Worm (Caenorhabditis elegans): ENCODE results near the gene acr-3.

Gene acr-3

DNA sequence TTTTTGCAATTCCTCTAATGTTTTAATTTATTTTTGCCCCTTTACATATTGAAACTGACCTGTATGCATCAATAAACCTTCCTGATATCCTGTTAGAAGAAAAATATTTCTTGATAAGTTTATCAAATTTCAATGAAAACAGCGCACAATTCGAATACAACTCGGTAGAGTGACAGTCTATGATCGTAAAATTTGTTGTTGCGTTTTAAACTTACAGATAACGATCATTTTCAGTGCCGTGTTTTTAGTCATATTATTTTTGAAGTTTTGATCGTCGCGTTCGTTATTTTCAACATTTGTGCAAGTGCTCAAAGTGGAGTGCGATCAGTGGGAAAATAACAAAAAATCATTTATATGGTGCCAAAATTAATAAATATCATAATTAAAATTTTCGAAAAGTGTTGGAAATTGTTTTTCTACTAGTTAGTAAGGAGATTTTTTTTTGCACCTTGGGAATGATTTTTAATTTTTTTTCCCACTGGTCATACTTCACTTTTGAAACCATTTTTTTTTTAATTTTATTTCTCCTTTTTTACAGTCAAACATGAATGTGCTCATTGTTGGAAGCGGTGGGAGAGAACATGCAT lies 34.9 kb upstream of the acr-3 start, which contains the start of gene F38B6.4:
Gene F38B6.4 (plus strand): TSS at position 537 of the 587 bp plus-strand sequence.
- TF ChIP-seq hlh-26 (GFP tag; conservative IDR thresholded peaks at IDR 0.05) = no peak
- no peak for TF ChIP-seq F49E8.2 (tag; optimal IDR thresholded peaks at IDR 0.05; ENCODE audit: insufficient read depth)
- no peak for TF ChIP-seq egl-44 (GFP tag; IDR thresholded peaks at IDR 0.05)
- no peak for TF ChIP-seq ceh-91 (GFP tag; IDR thresholded peaks at IDR 0.05)
- no peak for TF ChIP-seq chd-7 (tag; optimal IDR thresholded peaks at IDR 0.05)
- TF ChIP-seq sea-2 (GFP tag; IDR thresholded peaks at IDR 0.05) = no peak
- TF ChIP-seq dox-1 (GFP tag; IDR thresholded peaks at IDR 0.05) = no peak
- no peak for TF ChIP-seq attf-5 (GFP tag; optimal IDR thresholded peaks at IDR 0.05)
- TF ChIP-seq nhr-80 (tag; optimal IDR thresholded peaks at IDR 0.05) = peak; percentile 63

ce11 chrX:6682683-6683082 lies 26.7 kb upstream of the acr-3 start, which contains the start of gene F38B6.8:
TSS of gene F38B6.8 (minus strand) at chrX:6682783.
- TF ChIP-seq ztf-6 (GFP tag; IDR thresholded peaks at IDR 0.05) = no peak
- TF ChIP-seq nhr-27 (tag; optimal IDR thresholded peaks at IDR 0.05) = no peak
- TF ChIP-seq efl-1 (GFP tag; optimal IDR thresholded peaks at IDR 0.05) = no peak

DNA sequence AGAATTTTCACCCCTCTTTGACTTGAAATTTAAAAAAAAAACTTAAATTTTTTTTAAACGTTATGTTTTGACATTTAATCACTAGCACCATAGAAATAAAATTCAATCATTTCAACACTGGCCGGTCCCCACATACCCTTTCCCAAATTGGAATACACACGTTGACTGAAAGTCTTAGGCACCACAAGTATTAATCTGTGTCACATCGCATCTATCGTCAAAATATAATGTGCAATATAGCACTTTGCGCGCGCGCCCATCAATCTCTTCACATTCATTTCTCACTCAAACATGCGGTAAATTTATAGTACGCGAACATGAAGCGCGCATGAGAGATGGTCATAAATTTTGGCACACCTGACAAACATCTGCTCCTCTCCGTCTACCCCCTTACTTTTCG lies 22.0 kb upstream of the acr-3 start:
- no peak for TF ChIP-seq ceh-40 (GFP tag; IDR thresholded peaks at IDR 0.05)
- TF ChIP-seq hmg-1.2 (GFP tag; IDR thresholded peaks at IDR 0.05) = no peak
- no peak for TF ChIP-seq tbp1 (GFP tag; optimal IDR thresholded peaks at IDR 0.05)
- TF ChIP-seq ceh-79 (tag; optimal IDR thresholded peaks at IDR 0.05) = no peak
- TF ChIP-seq F22D6.2 (tag; optimal IDR thresholded peaks at IDR 0.05) = no peak
- no peak for TF ChIP-seq hmg-20 (GFP tag; IDR thresholded peaks at IDR 0.05)
- no peak for TF ChIP-seq mes-4 (tag; optimal IDR thresholded peaks at IDR 0.05)
- no peak for TF ChIP-seq atf-7 (tag; optimal IDR thresholded peaks at IDR 0.05)
- TF ChIP-seq rcor-1 (GFP tag; IDR thresholded peaks at IDR 0.05) = no peak
- no peak for TF ChIP-seq ekl-4 (GFP tag; IDR thresholded peaks at IDR 0.05)
- TF ChIP-seq Y79H2A.3 (GFP tag; conservative IDR thresholded peaks at IDR 0.05) = no peak
- no peak for TF ChIP-seq athp-1 (tag; optimal IDR thresholded peaks at IDR 0.05)
- no peak for TF ChIP-seq zfh-2 (GFP tag; conservative IDR thresholded peaks at IDR 0.05)
- TF ChIP-seq F52B5.7 (tag; optimal IDR thresholded peaks at IDR 0.05) = no peak
- no peak for TF ChIP-seq pha-4 (tag; optimal IDR thresholded peaks at IDR 0.05)
- no peak for TF ChIP-seq dpl-1 (GFP tag; optimal IDR thresholded peaks at IDR 0.05)
- TF ChIP-seq zim-3 (tag; optimal IDR thresholded peaks at IDR 0.05) = no peak

ce11 chrX:6687756-6688155 lies 21.6 kb upstream of the acr-3 start:
- TF ChIP-seq unc-130 (GFP tag; optimal IDR thresholded peaks at IDR 0.05) = no peak

DNA sequence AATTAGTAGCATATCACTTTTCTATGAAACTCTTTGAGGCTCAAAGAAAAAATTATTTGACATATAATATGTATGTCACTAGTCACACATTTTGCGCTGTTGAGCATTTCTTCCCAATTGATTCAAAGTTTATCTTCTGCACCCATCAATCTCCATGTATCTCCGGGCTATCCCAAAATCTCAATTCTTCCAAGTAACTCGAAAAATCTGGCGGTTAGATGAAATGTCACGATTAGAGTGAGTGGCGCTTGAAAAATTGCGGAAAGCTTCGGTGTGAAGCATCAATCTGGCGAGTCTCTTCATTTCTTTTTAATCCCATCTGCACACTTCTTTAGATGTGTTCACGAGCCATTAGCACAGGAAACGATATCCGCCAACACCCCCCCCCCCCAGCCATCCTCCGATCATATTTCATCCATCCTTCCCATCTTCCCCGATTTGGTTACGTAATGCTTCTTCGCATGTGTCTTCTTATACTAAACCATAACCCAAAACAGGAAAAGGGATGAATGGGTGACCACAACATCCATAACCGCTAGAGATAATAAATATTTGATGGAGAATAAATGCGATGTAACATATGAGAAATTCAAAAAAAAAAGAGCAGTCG lies 20.3 kb upstream of the acr-3 start:
- TF ChIP-seq C06A6.2 (GFP tag; conservative IDR thresholded peaks at IDR 0.05) (no peak), mes-4 (tag; optimal IDR thresholded peaks at IDR 0.05) (no peak), chd-7 (tag; optimal IDR thresholded peaks at IDR 0.05) (no peak), nhr-179 (tag; optimal IDR thresholded peaks at IDR 0.05) (no peak), mcd-1 (GFP tag; IDR thresholded peaks at IDR 0.05) (no peak), madf-6 (GFP tag; IDR thresholded peaks at IDR 0.05) (no peak), ceh-27 (GFP tag; optimal IDR thresholded peaks at IDR 0.05) (no peak), ztf-26 (tag; optimal IDR thresholded peaks at IDR 0.05) (no peak), bed-1 (GFP tag; IDR thresholded peaks at IDR 0.05) (no peak), ceh-91 (GFP tag; IDR thresholded peaks at IDR 0.05) (no peak), F52B5.7 (tag; optimal IDR thresholded peaks at IDR 0.05) (no peak), ceh-100 (GFP tag; IDR thresholded peaks at IDR 0.05) (no peak), nfya-2 (GFP tag; IDR thresholded peaks at IDR 0.05) (no peak), let-607 (tag; optimal IDR thresholded peaks at IDR 0.05) (no peak), sea-2 (GFP tag; IDR thresholded peaks at IDR 0.05) (no peak), nhr-90 (tag; optimal IDR thresholded peaks at IDR 0.05) (no peak), zfh-2 (GFP tag; conservative IDR thresholded peaks at IDR 0.05) (no peak), B0336.3 (GFP tag; IDR thresholded peaks at IDR 0.05) (no peak)

Data from whole organism, young adult.